Fruit fly (Drosophila melanogaster): ENCODE data around the gene kud.

DNA sequence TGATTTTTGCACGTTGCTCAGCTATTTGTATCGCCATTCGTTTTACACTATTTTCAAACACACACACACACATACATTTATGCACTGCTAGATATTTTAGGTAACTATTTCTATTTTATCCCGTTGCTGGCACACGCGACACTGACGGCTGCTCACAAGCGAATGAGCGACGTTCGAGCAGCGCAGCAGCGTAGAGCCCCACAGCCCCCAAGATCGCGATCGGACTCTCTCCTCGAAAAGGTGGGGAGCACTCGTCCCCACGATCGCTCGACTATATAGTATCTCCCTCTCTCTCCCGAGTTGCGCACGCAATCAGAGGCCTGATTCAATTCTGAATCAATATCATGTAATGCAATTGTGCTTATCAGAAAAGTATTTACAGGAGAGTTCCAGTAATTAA is 44.8 kb downstream of the kud start:
- TF ChIP-seq CTCF (optimal IDR thresholded peaks at IDR 0.05) (no peak), CG8478 (optimal IDR thresholded peaks at IDR 0.05) (no peak)

Data from S2 (cell line).